Worm (Caenorhabditis elegans) whole organism, L4/young adult: ENCODE results near the gene ftt-2.

Experiments used
- W03F9.2 ChIP-seq: fragments of 150-350 bp; optimal IDR thresholded peaks from 2 replicates; lab custom pipeline; 2014; ENCODE audit warnings: missing biosample characterization, missing genetic modification characterization
- dao-5 ChIP-seq: sonication (generic microtip); optimal IDR thresholded peaks from 2 replicates; lab custom pipeline; 2016; ENCODE audit warnings: missing genotype, missing genetic modification characterization, moderate library complexity, missing compliant biosample characterization

ce11 chrX:11630499-11630898 lies 25.3 kb upstream of the ftt-2 start:
- no peak for TF ChIP-seq W03F9.2 (tag; lab: Kevin White, UChicago)
- TF ChIP-seq dao-5, result no peak
